Fruit fly (Drosophila melanogaster) S2 (cell line): ENCODE measurements around the gene Jon99Ciii.

Experiments
- CG8478 ChIP-seq: fragments of >200 bp; optimal IDR thresholded peaks from 2 replicates; lab custom pipeline; 2018
- CTCF ChIP-seq, 2 experiments: fragments of >200 bp; optimal IDR thresholded peaks; 2 replicates each; lab custom pipeline; 2018

DNA sequence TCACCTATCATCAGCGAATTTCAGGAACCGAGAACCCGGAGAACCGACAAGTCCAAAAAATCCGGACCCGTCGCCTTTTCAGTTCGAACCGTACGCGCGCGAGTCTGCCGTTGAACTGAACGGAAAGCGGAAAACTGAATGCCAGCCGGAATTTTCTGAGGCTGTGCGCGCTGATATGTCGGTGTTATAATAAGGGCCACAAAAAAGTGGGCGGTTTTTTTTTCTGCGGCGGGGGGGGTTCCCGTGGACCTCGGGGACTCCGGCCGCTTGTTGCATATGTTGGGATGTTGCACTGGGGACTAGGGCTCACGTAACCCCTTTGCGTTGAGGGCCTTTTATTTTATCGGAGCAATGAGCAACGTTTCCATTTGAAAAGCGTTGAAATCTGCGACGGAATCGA lies 47.3 kb downstream of the Jon99Ciii start, which contains the start of gene TkR99D:
- TF ChIP-seq CTCF (optimal IDR thresholded peaks at IDR 0.05; lab: Kevin White, UChicago) (no peak), CG8478 (lab: Kevin White, UChicago) (no peak)
